Fruit fly (Drosophila melanogaster) whole organism: ENCODE data around the gene mRpS31.

Experiments
- CG8478 ChIP-seq: fragments of >200 bp; optimal IDR thresholded peaks from 2 replicates; lab custom pipeline; 2018; ENCODE audit warnings: inconsistent platforms
- Dll ChIP-seq: fragments of >200 bp; optimal IDR thresholded peaks from 2 replicates; lab custom pipeline; 2017
- EcR ChIP-seq, 2 experiments: fragments of >200 bp; optimal IDR thresholded peaks; 2 replicates each; lab custom pipeline; 2017; ENCODE audit warnings: missing biosample characterization in 2 of 2, missing genetic modification characterization in 2 of 2, missing genetic modification reagents in 2 of 2
- pan ChIP-seq: fragments of >200 bp; optimal IDR thresholded peaks from 2 replicates; lab custom pipeline; 2017
- psq ChIP-seq: fragments of >200 bp; optimal IDR thresholded peaks from 2 replicates; lab custom pipeline; 2017
- usp ChIP-seq: fragments of >200 bp; optimal IDR thresholded peaks from 2 replicates; lab custom pipeline; 2017; ENCODE audit warnings: missing biosample characterization, missing genetic modification characterization, mixed read lengths

The mRpS31 gene

dm6 chr3L:15978224-15978623 lies 26.8 kb upstream of the mRpS31 start, which contains the start of gene CG17028:
CG17028 (plus strand) TSS chr3L:15978524.
- TF ChIP-seq usp (GFP tag; lab: Kevin White, UChicago) (no peak), EcR (GFP tag; optimal IDR thresholded peaks at IDR 0.05; lab: Kevin White, UChicago) (no peak), Dll (lab: Kevin White, UChicago) (no peak), psq (lab: Kevin White, UChicago) (no peak), CG8478 (lab: Kevin White, UChicago) (no peak), pan (lab: Kevin White, UChicago) (no peak)

dm6 chr3L:15979240-15979639 lies 25.8 kb upstream of the mRpS31 start:
- TF ChIP-seq usp (GFP tag; lab: Kevin White, UChicago) = no peak
- TF ChIP-seq CG8478 (lab: Kevin White, UChicago) = no peak
- no peak for TF ChIP-seq pan (lab: Kevin White, UChicago)
- no peak for TF ChIP-seq Dll (lab: Kevin White, UChicago)
- no peak for TF ChIP-seq psq (lab: Kevin White, UChicago)
- no peak for TF ChIP-seq EcR (GFP tag; optimal IDR thresholded peaks at IDR 0.05; lab: Kevin White, UChicago)

- TF ChIP-seq psq (lab: Kevin White, UChicago) = no peak
- no peak for TF ChIP-seq usp (GFP tag; lab: Kevin White, UChicago)
- no peak for TF ChIP-seq pan (lab: Kevin White, UChicago)
- TF ChIP-seq EcR (GFP tag; optimal IDR thresholded peaks at IDR 0.05; lab: Kevin White, UChicago) = no peak
- TF ChIP-seq Dll (lab: Kevin White, UChicago) = no peak
- TF ChIP-seq CG8478 (lab: Kevin White, UChicago) = no peak
Observed at dm6 chr3L:15979912-15980311, 25.1 kb upstream of the mRpS31 start, which contains the start of gene CG17027. CG17027 (plus strand) TSS chr3L:15980100.

- TF ChIP-seq CG8478 (lab: Kevin White, UChicago) = no peak
- TF ChIP-seq EcR (GFP tag; optimal IDR thresholded peaks at IDR 0.05; lab: Kevin White, UChicago) = no peak
- TF ChIP-seq psq (lab: Kevin White, UChicago) = no peak
- TF ChIP-seq usp (GFP tag; lab: Kevin White, UChicago) = no peak
- TF ChIP-seq Dll (lab: Kevin White, UChicago) = no peak
- no peak for TF ChIP-seq pan (lab: Kevin White, UChicago)
Observed at dm6 chr3L:15981403-15981802, 23.6 kb upstream of the mRpS31 start.

dm6 chr3L:15982148-15982547 lies 22.8 kb upstream of the mRpS31 start:
- no peak for TF ChIP-seq pan (lab: Kevin White, UChicago)
- no peak for TF ChIP-seq Dll (lab: Kevin White, UChicago)

- no peak for TF ChIP-seq pan (lab: Kevin White, UChicago)
- no peak for TF ChIP-seq usp (GFP tag; lab: Kevin White, UChicago)
- no peak for TF ChIP-seq psq (lab: Kevin White, UChicago)
- no peak for TF ChIP-seq CG8478 (lab: Kevin White, UChicago)
- TF ChIP-seq EcR (GFP tag; optimal IDR thresholded peaks at IDR 0.05; lab: Kevin White, UChicago) = no peak
- TF ChIP-seq Dll (lab: Kevin White, UChicago) = no peak
Observed at dm6 chr3L:15982783-15983432, 22.1 kb upstream of the mRpS31 start, which contains the start of the genes brm and Arl1. brm (minus strand) TSS chr3L:15982869. Arl1 (plus strand) TSS chr3L:15983135.

dm6 chr3L:15987635-15988034 lies 17.4 kb upstream of the mRpS31 start, which contains the start of gene PolD1:
PolD1 (minus strand) TSS chr3L:15987815.
- no peak for TF ChIP-seq usp (GFP tag; lab: Kevin White, UChicago)
- no peak for TF ChIP-seq pan (lab: Kevin White, UChicago)
- no peak for TF ChIP-seq CG8478 (lab: Kevin White, UChicago)
- no peak for TF ChIP-seq EcR (GFP tag; optimal IDR thresholded peaks at IDR 0.05; lab: Kevin White, UChicago)
- TF ChIP-seq psq (lab: Kevin White, UChicago) = no peak
- TF ChIP-seq Dll (lab: Kevin White, UChicago) = no peak

- TF ChIP-seq CG8478 (lab: Kevin White, UChicago) (no peak), usp (GFP tag; lab: Kevin White, UChicago) (no peak), Dll (lab: Kevin White, UChicago) (no peak), EcR (GFP tag; optimal IDR thresholded peaks at IDR 0.05; lab: Kevin White, UChicago) (no peak), psq (lab: Kevin White, UChicago) (no peak)
Observed at dm6 chr3L:15988039-15988546, 16.9 kb upstream of the mRpS31 start, which contains the start of gene Hip14. Hip14 (plus strand) TSS chr3L:15988236.

- TF ChIP-seq pan (lab: Kevin White, UChicago) (no peak), EcR (GFP tag; optimal IDR thresholded peaks at IDR 0.05; lab: Kevin White, UChicago) (no peak), usp (GFP tag; lab: Kevin White, UChicago) (no peak), Dll (lab: Kevin White, UChicago) (no peak), CG8478 (lab: Kevin White, UChicago) (no peak), psq (lab: Kevin White, UChicago) (no peak)
Observed at dm6 chr3L:15996019-15996418, 9.0 kb upstream of the mRpS31 start.

dm6 chr3L:15998217-15998616 lies 6.8 kb upstream of the mRpS31 start:
- TF ChIP-seq pan (lab: Kevin White, UChicago) (no peak), usp (GFP tag; lab: Kevin White, UChicago) (no peak), EcR (GFP tag; optimal IDR thresholded peaks at IDR 0.05; lab: Kevin White, UChicago) (no peak), psq (lab: Kevin White, UChicago) (no peak), CG8478 (lab: Kevin White, UChicago) (no peak), Dll (lab: Kevin White, UChicago) (no peak)

dm6 chr3L:15999358-16000005 lies 5.5 kb upstream of the mRpS31 start:
- TF ChIP-seq EcR (GFP tag; optimal IDR thresholded peaks at IDR 0.05; lab: Kevin White, UChicago) = no peak
- TF ChIP-seq CG8478 (lab: Kevin White, UChicago) = no peak
- TF ChIP-seq psq (lab: Kevin White, UChicago) = no peak
- TF ChIP-seq pan (lab: Kevin White, UChicago) = no peak
- no peak for TF ChIP-seq usp (GFP tag; lab: Kevin White, UChicago)
- TF ChIP-seq Dll (lab: Kevin White, UChicago) = no peak
